Comparison of ENCODE assay signal across 8 worm cellular contexts in the genomic region with DNA sequence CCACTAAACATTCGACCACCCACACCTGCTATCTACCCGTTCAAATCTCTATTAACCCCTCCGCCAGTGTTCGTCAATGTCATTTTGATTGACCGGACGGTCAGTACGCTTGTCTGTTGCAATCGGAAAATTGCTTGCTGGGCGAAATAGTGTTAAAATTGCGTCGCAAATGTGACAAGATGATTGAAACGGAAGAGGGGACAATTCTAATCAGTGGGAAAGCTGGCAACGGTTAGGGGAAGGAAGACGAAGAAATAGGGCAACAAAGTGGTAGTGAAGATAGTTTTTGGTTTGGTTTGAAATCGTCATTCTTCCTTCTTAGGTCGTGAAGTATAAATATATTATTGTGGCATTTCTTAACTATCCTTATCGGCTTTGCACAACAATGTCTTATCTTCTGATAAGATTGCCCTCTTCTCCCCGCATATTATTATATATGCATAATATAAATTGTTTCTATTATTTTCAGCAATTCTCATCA.
A peak's percentile ranks its signal among the peaks of the same experiment; 100 is the strongest.
TF ChIP-seq lines count a peak whose summit lies in the region.

No protein-coding gene starts in this region.

TF ChIP-seq in whole organism, L1 larva, 84 proteins besides CTCF, POLR2A, EP300 and RAD21 (continues in another document):
- TF ChIP-seq mdl-1 (tag; optimal IDR thresholded peaks at IDR 0.05; lab: Kevin White, UChicago) (no peak), grh-1 (GFP tag; IDR thresholded peaks at IDR 0.05; lab: Robert Waterston, UW) (no peak), sup-37 (GFP tag; optimal IDR thresholded peaks at IDR 0.05; lab: Kevin White, UChicago) (no peak), fos-1 (tag; optimal IDR thresholded peaks at IDR 0.05; lab: Kevin White, UChicago) (no peak), blmp-1 (tag; optimal IDR thresholded peaks at IDR 0.05; lab: Kevin White, UChicago) (peak; percentile 30), snpc-4 (tag; optimal IDR thresholded peaks at IDR 0.05; lab: Kevin White, UChicago) (no peak), efl-3 (GFP tag; optimal IDR thresholded peaks at IDR 0.05; lab: Kevin White, UChicago) (no peak), rnt-1 (tag; optimal IDR thresholded peaks at IDR 0.05; lab: Kevin White, UChicago) (no peak), unc-86 (tag; optimal IDR thresholded peaks at IDR 0.05; lab: Kevin White, UChicago) (no peak), nhr-90 (tag; optimal IDR thresholded peaks at IDR 0.05; lab: Kevin White, UChicago; ENCODE audit: poor library complexity) (no peak), snu-23 (GFP tag; optimal IDR thresholded peaks at IDR 0.05; lab: Kevin White, UChicago) (no peak)

TF ChIP-seq in whole organism, L2 larva, 48 proteins besides CTCF, POLR2A, EP300 and RAD21:
- peak; percentile 24 for TF ChIP-seq nhr-21 (tag; optimal IDR thresholded peaks at IDR 0.05; lab: Kevin White, UChicago)
- TF ChIP-seq sem-4 (tag; optimal IDR thresholded peaks at IDR 0.05; lab: Kevin White, UChicago): no peak
- TF ChIP-seq unc-39 (tag; optimal IDR thresholded peaks at IDR 0.05; lab: Kevin White, UChicago): no peak
- TF ChIP-seq ceh-16 (tag; optimal IDR thresholded peaks at IDR 0.05; lab: Kevin White, UChicago): peak; percentile 31
- no peak for TF ChIP-seq ceh-82 (tag; optimal IDR thresholded peaks at IDR 0.05; lab: Kevin White, UChicago)
- TF ChIP-seq lin-39 (tag; optimal IDR thresholded peaks at IDR 0.05; lab: Kevin White, UChicago): no peak
- TF ChIP-seq elt-3 (tag; optimal IDR thresholded peaks at IDR 0.05; lab: Kevin White, UChicago): no peak
- peak; percentile 61 for TF ChIP-seq fos-1 (tag; optimal IDR thresholded peaks at IDR 0.05; lab: Kevin White, UChicago)

TF ChIP-seq in whole organism, L3 larva, 47 proteins besides CTCF, POLR2A, EP300 and RAD21 (continues in another document):
- TF ChIP-seq unc-39 (tag; optimal IDR thresholded peaks at IDR 0.05; lab: Kevin White, UChicago) (no peak), daf-12 (tag; optimal IDR thresholded peaks at IDR 0.05; lab: Kevin White, UChicago) (no peak), unc-62 (GFP tag; optimal IDR thresholded peaks at IDR 0.05; lab: Kevin White, UChicago) (peak; percentile 7), nhr-25 (tag; optimal IDR thresholded peaks at IDR 0.05; lab: Kevin White, UChicago) (peak; percentile 28), jun-1 (tag; optimal IDR thresholded peaks at IDR 0.05; lab: Kevin White, UChicago) (peak; percentile 51), elt-2 (tag; optimal IDR thresholded peaks at IDR 0.05; lab: Kevin White, UChicago) (peak; percentile 88), pqm-1 (tag; optimal IDR thresholded peaks at IDR 0.05; lab: Kevin White, UChicago) (peak; percentile 31), mml-1 (tag; optimal IDR thresholded peaks at IDR 0.05; lab: Kevin White, UChicago) (no peak), lsy-12 (tag; optimal IDR thresholded peaks at IDR 0.05; lab: Kevin White, UChicago) (no peak), hmg-11 (tag; optimal IDR thresholded peaks at IDR 0.05; lab: Kevin White, UChicago) (no peak), nhr-23 (tag; optimal IDR thresholded peaks at IDR 0.05; lab: Kevin White, UChicago) (peak; percentile 48)

TF ChIP-seq in whole organism, L4 larva, 104 proteins besides CTCF, POLR2A, EP300 and RAD21 (continues in another document):
- no peak for TF ChIP-seq dpl-1 (GFP tag; optimal IDR thresholded peaks at IDR 0.05; lab: Kevin White, UChicago)
- TF ChIP-seq pqm-1 (tag; optimal IDR thresholded peaks at IDR 0.05; lab: Kevin White, UChicago): peak; percentile 65
- TF ChIP-seq lir-3 (tag; optimal IDR thresholded peaks at IDR 0.05; lab: Kevin White, UChicago): no peak
- TF ChIP-seq nhr-48 (tag; optimal IDR thresholded peaks at IDR 0.05; lab: Kevin White, UChicago): no peak
- TF ChIP-seq nhr-11 (tag; optimal IDR thresholded peaks at IDR 0.05; lab: Kevin White, UChicago): no peak
- TF ChIP-seq D1046.2 (GFP tag; IDR thresholded peaks at IDR 0.05; lab: Robert Waterston, UW): no peak
- TF ChIP-seq dmd-9 (GFP tag; IDR thresholded peaks at IDR 0.05; lab: Robert Waterston, UW): no peak
- TF ChIP-seq lin-38 (GFP tag; IDR thresholded peaks at IDR 0.05; lab: Robert Waterston, UW): no peak
- TF ChIP-seq nhr-28 (tag; optimal IDR thresholded peaks at IDR 0.05; lab: Kevin White, UChicago): peak; percentile 57
- no peak for TF ChIP-seq mep-1 (tag; optimal IDR thresholded peaks at IDR 0.05; lab: Kevin White, UChicago)
- no peak for TF ChIP-seq zip-11 (GFP tag; IDR thresholded peaks at IDR 0.05; lab: Robert Waterston, UW)
- no peak for TF ChIP-seq T20F7.1 (GFP tag; optimal IDR thresholded peaks at IDR 0.05; lab: Kevin White, UChicago)
- TF ChIP-seq zfp-3 (GFP tag; conservative IDR thresholded peaks at IDR 0.05; lab: Robert Waterston, UW): no peak

TF ChIP-seq in whole organism, early embryonic, 17 proteins besides CTCF, POLR2A, EP300 and RAD21:
- no peak for TF ChIP-seq flt-1 (GFP tag; IDR thresholded peaks at IDR 0.05; lab: Robert Waterston, UW)
- peak; percentile 3 for TF ChIP-seq hmg-4 (GFP tag; optimal IDR thresholded peaks at IDR 0.05; lab: Kevin White, UChicago)
TF ChIP-seq in whole organism, early embryonic: peak in this region for 1.

TF ChIP-seq in whole organism, late embryonic, 69 proteins besides CTCF, POLR2A, EP300 and RAD21:
- TF ChIP-seq unc-55 (GFP tag; optimal IDR thresholded peaks at IDR 0.05; lab: Kevin White, UChicago) (peak; percentile 92), tbx-2 (tag; optimal IDR thresholded peaks at IDR 0.05; lab: Kevin White, UChicago) (peak; percentile 2), sox-4 (tag; optimal IDR thresholded peaks at IDR 0.05; lab: Kevin White, UChicago) (no peak), pha-4 (tag; optimal IDR thresholded peaks at IDR 0.05; lab: Kevin White, UChicago) (no peak), nhr-11 (tag; optimal IDR thresholded peaks at IDR 0.05; lab: Kevin White, UChicago) (no peak), dmd-4 (tag; optimal IDR thresholded peaks at IDR 0.05; lab: Kevin White, UChicago; ENCODE audit: borderline replicate concordance) (no peak), odd-2 (tag; optimal IDR thresholded peaks at IDR 0.05; lab: Kevin White, UChicago) (no peak), ceh-2 (tag; optimal IDR thresholded peaks at IDR 0.05; lab: Kevin White, UChicago) (no peak), K02D7.2 (tag; optimal IDR thresholded peaks at IDR 0.05; lab: Kevin White, UChicago) (no peak), ref-2 (tag; optimal IDR thresholded peaks at IDR 0.05; lab: Kevin White, UChicago) (no peak), nhr-232 (tag; optimal IDR thresholded peaks at IDR 0.05; lab: Kevin White, UChicago) (no peak), elt-2 (tag; optimal IDR thresholded peaks at IDR 0.05; lab: Kevin White, UChicago) (peak; percentile 84)

TF ChIP-seq in whole organism, mixed stage, embryonic, 35 proteins besides CTCF, POLR2A, EP300 and RAD21:
- TF ChIP-seq lsy-2 (tag; optimal IDR thresholded peaks at IDR 0.05; lab: Kevin White, UChicago): no peak
- peak; percentile 55 for TF ChIP-seq hlh-1 (tag; optimal IDR thresholded peaks at IDR 0.05; lab: Kevin White, UChicago)
- peak; percentile 7 for TF ChIP-seq drap-1 (GFP tag; optimal IDR thresholded peaks at IDR 0.05; lab: Kevin White, UChicago)
- TF ChIP-seq unc-62 (GFP tag; optimal IDR thresholded peaks at IDR 0.05; lab: Kevin White, UChicago): peak; percentile 95
- no peak for TF ChIP-seq lin-32 (GFP tag; optimal IDR thresholded peaks at IDR 0.05; lab: Kevin White, UChicago)
- TF ChIP-seq unc-39 (tag; optimal IDR thresholded peaks at IDR 0.05; lab: Kevin White, UChicago): no peak
- TF ChIP-seq ham-2 (GFP tag; optimal IDR thresholded peaks at IDR 0.05; lab: Kevin White, UChicago): peak; percentile 53
TF ChIP-seq in whole organism, mixed stage, embryonic: peak in this region for 4.

TF ChIP-seq in whole organism, young adult, 124 proteins besides CTCF, POLR2A, EP300 and RAD21:
- TF ChIP-seq B0336.3 (GFP tag; IDR thresholded peaks at IDR 0.05; lab: Robert Waterston, UW) (no peak), lin-35 (GFP tag; optimal IDR thresholded peaks at IDR 0.05; lab: Kevin White, UChicago) (no peak), nhr-80 (tag; optimal IDR thresholded peaks at IDR 0.05; lab: Kevin White, UChicago) (peak; percentile 90), dox-1 (GFP tag; IDR thresholded peaks at IDR 0.05; lab: Robert Waterston, UW) (peak; percentile 73), cebp-1 (GFP tag; IDR thresholded peaks at IDR 0.05; lab: Robert Waterston, UW) (no peak), cebp-1 (tag; optimal IDR thresholded peaks at IDR 0.05; lab: Kevin White, UChicago) (no peak), let-607 (tag; optimal IDR thresholded peaks at IDR 0.05; lab: Kevin White, UChicago) (peak in 1 of 2 experiments; percentile 23), die-1 (tag; optimal IDR thresholded peaks at IDR 0.05; lab: Kevin White, UChicago) (no peak), him-1 (tag; optimal IDR thresholded peaks at IDR 0.05; lab: Kevin White, UChicago) (no peak), T26A5.8 (tag; optimal IDR thresholded peaks at IDR 0.05; lab: Kevin White, UChicago) (no peak), tbx-9 (tag; optimal IDR thresholded peaks at IDR 0.05; lab: Kevin White, UChicago; ENCODE audit: borderline replicate concordance) (no peak), atf-7 (tag; optimal IDR thresholded peaks at IDR 0.05; lab: Kevin White, UChicago) (peak; percentile 4), pha-4 (tag; optimal IDR thresholded peaks at IDR 0.05; lab: Kevin White, UChicago) (no peak), ets-4 (GFP tag; optimal IDR thresholded peaks at IDR 0.05; lab: Kevin White, UChicago) (peak; percentile 78)
